Fruit fly (Drosophila melanogaster) whole organism, embryonic: Measurements from ENCODE around the gene Caper.
A peak's percentile ranks its signal among the peaks of the same experiment; 100 is the strongest.

Experiments
- Asciz ChIP-seq: fragments of 200-800 bp; sonication (Bioruptor generic); optimal IDR thresholded peaks from 2 replicates; lab custom pipeline; 2017; ENCODE audit warnings: missing biosample characterization, mild to moderate bottlenecking, missing genetic modification characterization, missing genetic modification reagents
- B-H1 ChIP-seq: fragments of 200-800 bp; sonication (Bioruptor generic); IDR thresholded peaks from 3 replicates; pipeline ENCODE4 v1.3.6; 2022; ENCODE audit warnings: missing biosample characterization, missing genetic modification characterization
- CG12155 ChIP-seq: fragments of 200-800 bp; sonication (Bioruptor generic); optimal IDR thresholded peaks from 3 replicates; lab custom pipeline; 2016; ENCODE audit warnings: missing biosample characterization, missing genetic modification characterization
- CG12391 ChIP-seq: fragments of 200-800 bp; sonication (Bioruptor generic); optimal IDR thresholded peaks from 3 replicates; lab custom pipeline; 2018; ENCODE audit warnings: missing biosample characterization, mild to moderate bottlenecking, missing genetic modification characterization, moderate library complexity
- CG12659 ChIP-seq: fragments of 200-800 bp; sonication (Bioruptor generic); optimal IDR thresholded peaks from 3 replicates; lab custom pipeline; 2017; ENCODE audit warnings: mild to moderate bottlenecking, missing biosample characterization, missing genetic modification reagents, missing genetic modification characterization
- CG14014 ChIP-seq: fragments of 200-800 bp; sonication (Bioruptor generic); IDR thresholded peaks from 2 replicates; pipeline ENCODE4 v1.3.6; 2022; ENCODE audit warnings: missing biosample characterization, missing genetic modification characterization
- CG14860 ChIP-seq: fragments of 200-800 bp; sonication (Bioruptor generic); IDR thresholded peaks from 3 replicates; pipeline ENCODE4 v1.3.6; 2022; ENCODE audit warnings: missing biosample characterization, missing genetic modification characterization; ENCODE audit not compliant: partially characterized antibody
- CG15696 ChIP-seq: fragments of 200-800 bp; sonication (Bioruptor generic); optimal IDR thresholded peaks from 2 replicates; lab custom pipeline; 2019; ENCODE audit warnings: missing biosample characterization, mild to moderate bottlenecking, missing genetic modification characterization, moderate library complexity
- CG17361 ChIP-seq: fragments of 200-800 bp; sonication (Bioruptor generic); IDR thresholded peaks from 3 replicates; pipeline ENCODE4 v1.3.6; 2022; ENCODE audit warnings: missing biosample characterization, missing genetic modification characterization
- CG17385 ChIP-seq: fragments of 200-800 bp; sonication (Bioruptor generic); optimal IDR thresholded peaks from 3 replicates; lab custom pipeline; 2018; ENCODE audit warnings: missing biosample characterization, mild to moderate bottlenecking, missing genetic modification characterization
- CG17829 ChIP-seq: fragments of 200-800 bp; optimal IDR thresholded peaks from 2 replicates; lab custom pipeline; 2019; ENCODE audit warnings: missing biosample characterization, mild to moderate bottlenecking, missing genetic modification characterization, moderate library complexity
- CG18262 ChIP-seq: fragments of 200-800 bp; optimal IDR thresholded peaks from 3 replicates; lab custom pipeline; 2019; ENCODE audit warnings: missing biosample characterization, mild to moderate bottlenecking, missing genetic modification characterization, moderate library complexity
- CG2202 ChIP-seq: fragments of 200-800 bp; sonication (Bioruptor generic); optimal IDR thresholded peaks from 2 replicates; lab custom pipeline; 2018; ENCODE audit warnings: missing biosample characterization, mild to moderate bottlenecking, missing genetic modification characterization
- CG30403 ChIP-seq: fragments of 200-800 bp; sonication (Bioruptor generic); optimal IDR thresholded peaks from 3 replicates; lab custom pipeline; 2016; ENCODE audit warnings: missing biosample characterization, missing genetic modification characterization
- CG31388 ChIP-seq: fragments of 200-800 bp; sonication (Bioruptor generic); optimal IDR thresholded peaks from 2 replicates; lab custom pipeline; 2016; ENCODE audit warnings: missing biosample characterization, missing genetic modification characterization
- CG34224 ChIP-seq: fragments of 200-800 bp; sonication (Bioruptor generic); IDR thresholded peaks from 3 replicates; pipeline ENCODE4 v1.3.6; 2022; ENCODE audit warnings: missing biosample characterization, missing genetic modification characterization; ENCODE audit not compliant: partially characterized antibody
- CG3838 ChIP-seq: fragments of 200-800 bp; sonication (Bioruptor generic); optimal IDR thresholded peaks from 3 replicates; lab custom pipeline; 2016; ENCODE audit warnings: missing biosample characterization, missing genetic modification characterization
- CG5180 ChIP-seq: fragments of 200-800 bp; sonication (Bioruptor generic); optimal IDR thresholded peaks from 3 replicates; lab custom pipeline; 2017; ENCODE audit warnings: missing biosample characterization, missing genetic modification characterization, mild to moderate bottlenecking, moderate library complexity, missing genetic modification reagents
- CG6765 ChIP-seq: fragments of 200-800 bp; sonication (Bioruptor generic); optimal IDR thresholded peaks from 3 replicates; lab custom pipeline; 2017; ENCODE audit warnings: missing biosample characterization, mild to moderate bottlenecking, missing genetic modification characterization
- CG7786 ChIP-seq: fragments of 200-800 bp; sonication (Bioruptor generic); optimal IDR thresholded peaks from 2 replicates; lab custom pipeline; 2016; ENCODE audit warnings: missing biosample characterization, missing genetic modification characterization
- CG9932 ChIP-seq: fragments of 200-800 bp; sonication (Bioruptor generic); IDR thresholded peaks from 2 replicates; pipeline ENCODE4 v1.3.6; 2022; ENCODE audit warnings: missing biosample characterization, missing genetic modification characterization
- Chrac-16 ChIP-seq: fragments of 200-800 bp; sonication (Bioruptor generic); optimal IDR thresholded peaks from 3 replicates; lab custom pipeline; 2016; ENCODE audit warnings: missing biosample characterization, missing genetic modification characterization
- Dip2 ChIP-seq: fragments of 200-800 bp; sonication (Bioruptor generic); IDR thresholded peaks from 2 replicates; pipeline ENCODE4 v1.3.6; 2022; ENCODE audit warnings: missing biosample characterization, missing genetic modification characterization
- Doc2 ChIP-seq: fragments of 200-800 bp; sonication (Bioruptor generic); IDR thresholded peaks from 2 replicates; pipeline ENCODE4 v1.3.6; 2022; ENCODE audit warnings: missing biosample characterization, missing genetic modification characterization
- Fer2 ChIP-seq: fragments of 200-800 bp; sonication (Bioruptor generic); optimal IDR thresholded peaks from 2 replicates; lab custom pipeline; 2018; ENCODE audit warnings: missing biosample characterization, mild to moderate bottlenecking, missing genetic modification characterization, moderate library complexity
- HLH54F ChIP-seq: fragments of 200-800 bp; sonication (Bioruptor generic); optimal IDR thresholded peaks from 3 replicates; lab custom pipeline; 2016; ENCODE audit warnings: missing biosample characterization, missing genetic modification characterization
- Hmr ChIP-seq: fragments of 200-800 bp; sonication (Bioruptor generic); optimal IDR thresholded peaks from 3 replicates; lab custom pipeline; 2017; ENCODE audit warnings: mild to moderate bottlenecking, missing biosample characterization, missing genetic modification reagents, missing genetic modification characterization
- MBD-R2 ChIP-seq: fragments of 200-800 bp; sonication (Bioruptor generic); IDR thresholded peaks from 2 replicates; pipeline ENCODE4 v1.3.6; 2022; ENCODE audit warnings: missing biosample characterization, missing genetic modification characterization
- NFAT ChIP-seq: fragments of 200-800 bp; sonication (Bioruptor generic); IDR thresholded peaks from 2 replicates; pipeline ENCODE4 v1.3.6; 2022; ENCODE audit warnings: missing biosample characterization, missing genetic modification characterization
- Neu2 ChIP-seq: fragments of 200-800 bp; sonication (Bioruptor generic); optimal IDR thresholded peaks from 3 replicates; lab custom pipeline; 2016; ENCODE audit warnings: missing biosample characterization, missing genetic modification characterization, borderline replicate concordance
- Oaz ChIP-seq: fragments of 200-800 bp; sonication (Bioruptor generic); IDR thresholded peaks from 2 replicates; pipeline ENCODE4 v1.3.6; 2022; ENCODE audit warnings: missing biosample characterization, missing genetic modification characterization
- PHDP ChIP-seq: fragments of 200-800 bp; sonication (Bioruptor generic); optimal IDR thresholded peaks from 3 replicates; lab custom pipeline; 2018; ENCODE audit warnings: missing biosample characterization, mild to moderate bottlenecking, missing genetic modification characterization, moderate library complexity
- Side ChIP-seq: fragments of 200-800 bp; sonication (Bioruptor generic); optimal IDR thresholded peaks from 2 replicates; lab custom pipeline; 2016; ENCODE audit warnings: missing biosample characterization, missing genetic modification characterization
- Six4 ChIP-seq: fragments of 200-800 bp; sonication (Bioruptor generic); optimal IDR thresholded peaks from 2 replicates; lab custom pipeline; 2016; ENCODE audit warnings: missing biosample characterization, missing genetic modification characterization
- Tbp ChIP-seq: fragments of >200 bp; optimal IDR thresholded peaks from 2 replicates; lab custom pipeline; 2018; ENCODE audit warnings: missing biosample characterization, missing genetic modification characterization
- Trl ChIP-seq, 3 experiments: fragments of >200 bp in 2 of 3; fragments of 200-800 bp in 1 of 3; sonication (Bioruptor generic) in 1 of 3; optimal IDR thresholded peaks; 2 replicates in 1 of 3; 3 replicates in 2 of 3; lab custom pipeline; 2016 to 2017; ENCODE audit warnings: missing biosample characterization in 1 of 3, missing genetic modification characterization in 1 of 3
- ara ChIP-seq: fragments of 200-800 bp; sonication (Bioruptor generic); IDR thresholded peaks from 2 replicates; pipeline ENCODE4 v1.3.6; 2022; ENCODE audit warnings: missing biosample characterization, missing genetic modification characterization
- chn ChIP-seq: fragments of 200-800 bp; sonication (Bioruptor generic); optimal IDR thresholded peaks from 2 replicates; lab custom pipeline; 2016; ENCODE audit warnings: missing biosample characterization, missing genetic modification characterization
- croc ChIP-seq: fragments of 200-800 bp; sonication (Bioruptor generic); conservative IDR thresholded peaks from 3 replicates; pipeline ENCODE4 v1.3.6; 2022; ENCODE audit warnings: missing biosample characterization, missing genetic modification characterization
- crol ChIP-seq: fragments of 200-800 bp; sonication (Bioruptor generic); IDR thresholded peaks from 2 replicates; pipeline ENCODE4 v1.3.6; 2022; ENCODE audit warnings: missing biosample characterization, missing genetic modification characterization
- fd64A ChIP-seq: fragments of 200-800 bp; sonication (Bioruptor generic); optimal IDR thresholded peaks from 3 replicates; lab custom pipeline; 2018; ENCODE audit warnings: missing biosample characterization, mild to moderate bottlenecking, missing genetic modification characterization
- ftz-f1 ChIP-seq: fragments of 200-800 bp; sonication (Bioruptor generic); optimal IDR thresholded peaks from 2 replicates; lab custom pipeline; 2016; ENCODE audit warnings: missing biosample characterization, missing genetic modification characterization
- gro ChIP-seq: fragments of 200-800 bp; sonication (Bioruptor generic); optimal IDR thresholded peaks from 2 replicates; lab custom pipeline; 2016; ENCODE audit warnings: missing biosample characterization, missing genetic modification characterization
- inv ChIP-seq: fragments of 200-800 bp; sonication (Bioruptor generic); IDR thresholded peaks from 2 replicates; pipeline ENCODE4 v1.3.6; 2022; ENCODE audit warnings: missing biosample characterization, missing genetic modification characterization; ENCODE audit not compliant: partially characterized antibody
- otp ChIP-seq: fragments of 200-800 bp; sonication (Bioruptor generic); IDR thresholded peaks from 3 replicates; pipeline ENCODE4, ENCODE4 v1.3.6; 2022; ENCODE audit warnings: missing biosample characterization, missing genetic modification characterization
- pzg ChIP-seq: fragments of 200-800 bp; sonication (Bioruptor generic); optimal IDR thresholded peaks from 3 replicates; lab custom pipeline; 2018; ENCODE audit warnings: missing biosample characterization, mild to moderate bottlenecking, missing genetic modification characterization, moderate library complexity
- sens ChIP-seq: fragments of 200-800 bp; sonication (Bioruptor generic); peaks from one replicate; lab custom pipeline; 2016; ENCODE audit warnings: missing biosample characterization, missing genetic modification characterization
- sens-2 ChIP-seq: fragments of 200-800 bp; sonication (Bioruptor generic); IDR thresholded peaks from 2 replicates; pipeline ENCODE4 v1.3.6; 2022; ENCODE audit warnings: missing biosample characterization, missing genetic modification characterization
- sim ChIP-seq: fragments of 200-800 bp; sonication (Bioruptor generic); IDR thresholded peaks from 2 replicates; pipeline ENCODE4 v1.3.6; 2022; ENCODE audit warnings: missing biosample characterization, missing genetic modification characterization
- sima ChIP-seq: fragments of 200-800 bp; sonication (Bioruptor generic); optimal IDR thresholded peaks from 2 replicates; lab custom pipeline; 2016; ENCODE audit warnings: missing biosample characterization, missing genetic modification characterization

Gene Caper

dm6 chr2L:7060751-7061150 lies 28.2 kb downstream of the Caper start, which contains the start of gene Mst27D:
Gene Mst27D, minus strand, starts transcription at chr2L:7060851.
- TF ChIP-seq NFAT (GFP tag; lab: Robert Waterston, UW): no peak
- no peak for TF ChIP-seq Oaz (GFP tag; lab: Robert Waterston, UW)
- no peak for TF ChIP-seq Six4
- TF ChIP-seq CG9932 (GFP tag; lab: Robert Waterston, UW): no peak
- TF ChIP-seq Dip2 (GFP tag; lab: Robert Waterston, UW): no peak
- TF ChIP-seq croc: no peak
- no peak for TF ChIP-seq CG30403 (GFP tag; lab: Kevin White, UChicago)
- no peak for TF ChIP-seq chn (GFP tag; lab: Kevin White, UChicago)
- TF ChIP-seq CG15696 (tag; lab: Kevin White, UChicago): no peak
- no peak for TF ChIP-seq Tbp (GFP tag; lab: Kevin White, UChicago)
- TF ChIP-seq CG14014 (GFP tag; lab: Robert Waterston, UW): no peak
- no peak for TF ChIP-seq Side (GFP tag; lab: Kevin White, UChicago)
- TF ChIP-seq CG17385: no peak

- TF ChIP-seq Trl (optimal IDR thresholded peaks at IDR 0.05; lab: Kevin White, UChicago) (no peak), Trl (GFP tag; optimal IDR thresholded peaks at IDR 0.05; lab: Kevin White, UChicago) (no peak), sens (GFP tag; lab: Kevin White, UChicago) (peak; percentile 54), CG17829 (tag; lab: Kevin White, UChicago) (peak; percentile 8), Hmr (GFP tag; lab: Kevin White, UChicago) (no peak), Fer2 (tag; lab: Kevin White, UChicago) (no peak), CG12659 (GFP tag; lab: Kevin White, UChicago) (no peak), Doc2 (no peak), sens-2 (no peak), B-H1 (GFP tag; lab: Robert Waterston, UW) (no peak), CG12391 (tag; lab: Kevin White, UChicago) (peak; percentile 13), fd64A (GFP tag; lab: Kevin White, UChicago) (no peak), MBD-R2 (GFP tag; lab: Robert Waterston, UW) (peak; percentile 39; the same call in 1 of the 2 replicates), Neu2 (GFP tag; lab: Kevin White, UChicago) (no peak), PHDP (tag; lab: Kevin White, UChicago) (no peak), inv (GFP tag; lab: Robert Waterston, UW) (no peak), CG2202 (tag; lab: Kevin White, UChicago) (no peak), CG14860 (GFP tag; lab: Robert Waterston, UW) (no peak), CG18262 (tag; lab: Kevin White, UChicago) (peak; percentile 4), CG12155 (GFP tag; lab: Kevin White, UChicago) (no peak), gro (GFP tag; lab: Kevin White, UChicago) (no peak), CG31388 (GFP tag; lab: Kevin White, UChicago) (no peak), sima (GFP tag; lab: Kevin White, UChicago) (no peak), CG3838 (GFP tag; lab: Kevin White, UChicago) (no peak), Chrac-16 (GFP tag; lab: Kevin White, UChicago) (no peak), Oaz (GFP tag; lab: Robert Waterston, UW) (no peak), HLH54F (no peak), otp (GFP tag; lab: Robert Waterston, UW) (no peak), CG17361 (GFP tag; lab: Robert Waterston, UW) (no peak), crol (GFP tag; lab: Robert Waterston, UW) (no peak), ara (GFP tag; lab: Robert Waterston, UW) (no peak), CG6765 (GFP tag; lab: Kevin White, UChicago) (no peak), CG7786 (GFP tag; lab: Kevin White, UChicago) (no peak), CG5180 (GFP tag; lab: Kevin White, UChicago) (no peak), Asciz (no peak), CG34224 (GFP tag; lab: Robert Waterston, UW) (peak; percentile 18; the same call in 1 of the 3 replicates), ftz-f1 (GFP tag; lab: Kevin White, UChicago) (no peak), pzg (GFP tag; lab: Kevin White, UChicago) (peak; percentile 55), sim (GFP tag; lab: Robert Waterston, UW) (no peak), CG17385 (no peak)
Observed at dm6 chr2L:7063721-7064179, 31.2 kb downstream of the Caper start, which contains the start of gene Sem1. Gene Sem1, plus strand, starts transcription at chr2L:7063986.
